Worm (Caenorhabditis elegans) whole organism, L1 larva: Measurements from ENCODE around the gene hsp-16.2.

Source experiments
- ama-1 ChIP-seq: fragments of 150-350 bp; optimal IDR thresholded peaks from 2 replicates; lab custom pipeline; 2014
- pag-3 ChIP-seq: sonication (generic microtip); optimal IDR thresholded peaks from 2 replicates; lab custom pipeline; 2017; ENCODE audit warnings: missing genetic modification characterization, mild to moderate bottlenecking, missing compliant biosample characterization, antibody characterized with exemption, borderline replicate concordance; ENCODE audit not compliant: insufficient read depth

- TF ChIP-seq ama-1 (lab: Kevin White, UChicago): no peak
- no peak for TF ChIP-seq pag-3 (tag; lab: Kevin White, UChicago)
Observed at ce11 chrV:1773120-1773519, 31.6 kb downstream of the hsp-16.2 start.
